Worm (Caenorhabditis elegans) whole organism, young adult: ENCODE measurements around the gene K11H3.2.

Experiments
- B0019.2 ChIP-seq: fragments of 200-800 bp; sonication (Bioruptor generic); conservative IDR thresholded peaks from 2 replicates; pipeline ENCODE4 v1.3.6; 2022; ENCODE audit warnings: missing genetic modification reagents, missing genetic modification characterization, missing compliant biosample characterization
- B0336.3 ChIP-seq: fragments of 200-800 bp; sonication (Bioruptor generic); IDR thresholded peaks from 2 replicates; pipeline ENCODE4 v1.3.6; 2022; ENCODE audit warnings: missing genetic modification characterization, missing compliant biosample characterization
- F10E7.11 ChIP-seq: sonication (generic microtip); optimal IDR thresholded peaks from 2 replicates; lab custom pipeline; 2017; ENCODE audit warnings: mild to moderate bottlenecking, missing genetic modification characterization, moderate library complexity, missing compliant biosample characterization
- F55B11.4 ChIP-seq: sonication (generic microtip); optimal IDR thresholded peaks from 2 replicates; lab custom pipeline; 2016; ENCODE audit warnings: missing compliant biosample characterization, missing genetic modification characterization, borderline replicate concordance; ENCODE audit not compliant: insufficient read depth
- K11D2.4 ChIP-seq: fragments of 200-800 bp; sonication (Bioruptor generic); IDR thresholded peaks from 2 replicates; pipeline ENCODE4 v1.3.6; 2022; ENCODE audit warnings: missing genetic modification reagents, missing genetic modification characterization, missing compliant biosample characterization
- T07F8.4 ChIP-seq: sonication (generic microtip); optimal IDR thresholded peaks from 2 replicates; lab custom pipeline; 2016; ENCODE audit warnings: mild to moderate bottlenecking, missing genetic modification characterization, moderate library complexity, missing compliant biosample characterization
- Y53F4B.3 ChIP-seq: fragments of 200-800 bp; sonication (Bioruptor generic); IDR thresholded peaks from 2 replicates; pipeline ENCODE4 v1.3.6; 2022; ENCODE audit warnings: missing genetic modification reagents, missing genetic modification characterization, missing compliant biosample characterization
- Y53G8AR.9 ChIP-seq: fragments of 200-800 bp; sonication (Bioruptor generic); conservative IDR thresholded peaks from 2 replicates; pipeline ENCODE4 v1.3.6; 2022; ENCODE audit warnings: missing genetic modification reagents, missing genetic modification characterization, missing compliant biosample characterization
- Y56A3A.18 ChIP-seq: fragments of 200-800 bp; sonication (Bioruptor generic); IDR thresholded peaks from 2 replicates; pipeline ENCODE4 v1.3.6; 2022; ENCODE audit warnings: missing genetic modification reagents, missing genetic modification characterization, missing compliant biosample characterization
- Y79H2A.3 ChIP-seq: fragments of 200-800 bp; sonication (Bioruptor generic); conservative IDR thresholded peaks from 2 replicates; pipeline ENCODE4 v1.3.6; 2022; ENCODE audit warnings: missing genetic modification reagents, missing genetic modification characterization, missing compliant biosample characterization
- aptf-2 ChIP-seq: fragments of 200-800 bp; sonication (Bioruptor generic); conservative IDR thresholded peaks from 2 replicates; pipeline ENCODE4 v1.3.6; 2022; ENCODE audit warnings: missing genetic modification reagents, missing genetic modification characterization, missing compliant biosample characterization
- atf-7 ChIP-seq: sonication (generic microtip); optimal IDR thresholded peaks from 2 replicates; lab custom pipeline; 2017; ENCODE audit warnings: mild to moderate bottlenecking, missing genetic modification characterization, missing compliant biosample characterization
- athp-1 ChIP-seq: sonication (generic microtip); optimal IDR thresholded peaks from 2 replicates; lab custom pipeline; 2017; ENCODE audit warnings: mild to moderate bottlenecking, missing genetic modification characterization, missing compliant biosample characterization
- attf-5 ChIP-seq: fragments of 200-800 bp; sonication (Bioruptor generic); optimal IDR thresholded peaks from 2 replicates; lab custom pipeline; 2018; ENCODE audit warnings: mild to moderate bottlenecking, missing genetic modification characterization, missing compliant biosample characterization
- bed-2 ChIP-seq: fragments of 200-800 bp; sonication (Bioruptor generic); IDR thresholded peaks from 2 replicates; pipeline ENCODE4 v1.3.6; 2022; ENCODE audit warnings: missing genetic modification reagents, missing genetic modification characterization, missing compliant biosample characterization
- cebp-1 ChIP-seq, 2 experiments: fragments of 200-800 bp in 1 of 2; sonication (Bioruptor generic) in 1 of 2; sonication (generic microtip) in 1 of 2; IDR thresholded peaks in 1 of 2; optimal IDR thresholded peaks in 1 of 2; 2 replicates each; pipeline versions ENCODE4 v1.3.6 to Lab custom; 2017 to 2022; ENCODE audit warnings: missing compliant biosample characterization in 2 of 2, missing genetic modification characterization in 2 of 2, mild to moderate bottlenecking in 1 of 2, missing genetic modification reagents in 1 of 2, moderate library complexity in 1 of 2
- ceh-58 ChIP-seq: fragments of 200-800 bp; sonication (Bioruptor generic); IDR thresholded peaks from 2 replicates; pipeline ENCODE4 v1.3.6; 2022; ENCODE audit warnings: missing genetic modification characterization, missing compliant biosample characterization
- ceh-79 ChIP-seq: sonication (generic microtip); optimal IDR thresholded peaks from 2 replicates; lab custom pipeline; 2017; ENCODE audit warnings: mild to moderate bottlenecking, missing genetic modification characterization, missing compliant biosample characterization
- ceh-91 ChIP-seq: fragments of 200-800 bp; sonication (Bioruptor generic); IDR thresholded peaks from 2 replicates; pipeline ENCODE4 v1.3.6; 2022; ENCODE audit warnings: missing genetic modification reagents, missing genetic modification characterization, missing compliant biosample characterization
- him-1 ChIP-seq: sonication (generic microtip); optimal IDR thresholded peaks from 2 replicates; lab custom pipeline; 2016; ENCODE audit warnings: missing genotype, missing genetic modification reagents, missing genetic modification characterization, missing compliant biosample characterization
- hlh-26 ChIP-seq: fragments of 200-800 bp; sonication (Bioruptor generic); conservative IDR thresholded peaks from 2 replicates; pipeline ENCODE4 v1.3.6; 2022; ENCODE audit warnings: missing genetic modification reagents, missing genetic modification characterization, missing compliant biosample characterization
- hmg-1.2 ChIP-seq: fragments of 200-800 bp; sonication (Bioruptor generic); IDR thresholded peaks from 2 replicates; pipeline ENCODE4 v1.3.6; 2022; ENCODE audit warnings: missing genetic modification reagents, missing genetic modification characterization, missing compliant biosample characterization
- hrde-1 ChIP-seq: sonication (generic microtip); optimal IDR thresholded peaks from 2 replicates; lab custom pipeline; 2016; ENCODE audit warnings: missing genetic modification characterization, mild to moderate bottlenecking, missing compliant biosample characterization, moderate library complexity, missing genotype, missing genetic modification reagents, borderline replicate concordance
- hsf-1 ChIP-seq: fragments of 200-800 bp; sonication (Bioruptor generic); IDR thresholded peaks from 2 replicates; pipeline ENCODE4 v1.3.6; 2022; ENCODE audit warnings: missing genetic modification reagents, missing genetic modification characterization, missing compliant biosample characterization
- lin-35 ChIP-seq, 3 experiments: fragments of 150-350 bp in 2 of 3; sonication (generic microtip) in 1 of 3; optimal IDR thresholded peaks; 2 replicates each; lab custom pipeline; 2014 to 2018; ENCODE audit warnings: missing biosample characterization in 3 of 3, missing genetic modification characterization in 3 of 3, missing genetic modification reagents in 3 of 3
- madf-3 ChIP-seq: fragments of 200-800 bp; sonication (Bioruptor generic); IDR thresholded peaks from 2 replicates; pipeline ENCODE4 v1.3.6; 2022; ENCODE audit warnings: missing genetic modification reagents, missing genetic modification characterization, missing compliant biosample characterization
- madf-8 ChIP-seq: fragments of 200-800 bp; sonication (Bioruptor generic); conservative IDR thresholded peaks from 2 replicates; pipeline ENCODE4 v1.3.6; 2022; ENCODE audit warnings: missing genetic modification reagents, missing genetic modification characterization, missing compliant biosample characterization
- nfya-1 ChIP-seq: sonication (generic microtip); optimal IDR thresholded peaks from 2 replicates; lab custom pipeline; 2017; ENCODE audit warnings: antibody characterized with exemption, missing compliant biosample characterization, missing genetic modification characterization, borderline replicate concordance; ENCODE audit not compliant: insufficient read depth
- nhr-179 ChIP-seq: sonication (generic microtip); optimal IDR thresholded peaks from 2 replicates; lab custom pipeline; 2016; ENCODE audit warnings: mild to moderate bottlenecking, missing genetic modification characterization, missing compliant biosample characterization
- pbrm-1 ChIP-seq: fragments of 200-800 bp; sonication (Bioruptor generic); IDR thresholded peaks from 2 replicates; pipeline ENCODE4 v1.3.6; 2022; ENCODE audit warnings: missing genetic modification reagents, missing genetic modification characterization, missing compliant biosample characterization
- pha-4 ChIP-seq: fragments of 150-350 bp; sonication (generic microtip); optimal IDR thresholded peaks from 2 replicates; lab custom pipeline; 2014; ENCODE audit warnings: missing biosample characterization, missing genetic modification reagents, missing genetic modification characterization
- rcor-1 ChIP-seq: fragments of 200-800 bp; sonication (Bioruptor generic); IDR thresholded peaks from 2 replicates; pipeline ENCODE4 v1.3.6; 2022; ENCODE audit warnings: missing genetic modification reagents, missing genetic modification characterization, missing compliant biosample characterization
- snpc-3.4 ChIP-seq: sonication (generic microtip); optimal IDR thresholded peaks from 2 replicates; lab custom pipeline; 2017; ENCODE audit warnings: missing genetic modification characterization, mild to moderate bottlenecking, missing compliant biosample characterization, antibody characterized with exemption, moderate library complexity, missing genotype, missing genetic modification reagents
- xnd-1 ChIP-seq: sonication (generic microtip); optimal IDR thresholded peaks from 2 replicates; lab custom pipeline; 2016; ENCODE audit warnings: missing genotype, missing genetic modification reagents, missing genetic modification characterization, missing compliant biosample characterization
- ztf-18 ChIP-seq: sonication (generic microtip); optimal IDR thresholded peaks from 2 replicates; lab custom pipeline; 2016; ENCODE audit warnings: missing genotype, mild to moderate bottlenecking, missing genetic modification characterization, missing compliant biosample characterization
- ztf-3 ChIP-seq: fragments of 200-800 bp; sonication (Bioruptor generic); optimal IDR thresholded peaks from 2 replicates; lab custom pipeline; 2018; ENCODE audit warnings: mild to moderate bottlenecking, missing genetic modification characterization, missing compliant biosample characterization

The K11H3.2 gene

DNA sequence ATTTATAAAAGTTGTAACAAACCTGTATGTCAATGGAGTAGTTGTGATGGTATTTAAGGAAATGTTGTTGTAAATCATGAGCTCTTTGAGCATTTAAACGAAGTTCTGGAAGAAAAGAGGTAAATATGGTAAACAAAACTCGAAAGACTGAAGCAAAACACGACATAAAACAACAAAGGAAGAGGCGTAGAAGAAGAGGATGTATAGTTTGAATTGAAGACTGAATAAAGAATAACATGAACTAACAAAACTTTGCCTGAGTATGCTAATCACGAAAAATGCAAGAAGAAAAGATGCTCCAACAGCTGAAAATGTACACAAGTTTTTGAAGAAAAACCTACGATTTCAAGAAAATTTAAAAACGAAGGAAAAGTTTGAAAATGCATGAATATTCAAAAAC, 24.8 kb downstream of the K11H3.2 start, which contains the start of gene ZK757.1:
Gene ZK757.1 (minus strand): TSS at position 101 of the 400 bp plus-strand sequence.
- TF ChIP-seq pbrm-1 (GFP tag; lab: Robert Waterston, UW) (no peak), cebp-1 (GFP tag; IDR thresholded peaks at IDR 0.05; lab: Robert Waterston, UW) (no peak), cebp-1 (tag; optimal IDR thresholded peaks at IDR 0.05; lab: Kevin White, UChicago) (no peak), ceh-91 (GFP tag; lab: Robert Waterston, UW) (no peak)

DNA sequence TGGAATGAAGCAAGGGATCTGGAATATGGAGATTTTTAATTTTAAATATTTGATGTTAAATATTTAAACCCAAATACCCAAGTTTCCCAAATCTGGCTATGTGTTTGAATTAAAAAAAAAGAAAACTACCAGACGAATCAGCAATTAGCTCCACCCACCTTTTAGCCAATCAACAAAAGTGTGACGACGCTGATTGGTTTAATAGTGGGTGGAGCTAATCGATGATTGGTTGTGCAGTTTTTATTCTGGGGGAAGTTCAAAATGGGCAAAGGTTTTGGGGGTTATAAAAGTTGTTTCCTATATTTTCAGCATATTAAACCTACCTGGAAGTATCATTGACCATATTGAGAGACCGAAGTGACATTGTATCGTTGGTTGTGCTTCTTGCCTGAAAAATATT, 28.3 kb downstream of the K11H3.2 start:
- TF ChIP-seq ceh-58 (GFP tag; lab: Robert Waterston, UW), result no peak
- TF ChIP-seq attf-5 (GFP tag; lab: Kevin White, UChicago), result no peak
- no peak for TF ChIP-seq T07F8.4 (tag; lab: Kevin White, UChicago)
- no peak for TF ChIP-seq B0019.2 (GFP tag; lab: Robert Waterston, UW)
- TF ChIP-seq Y53F4B.3 (GFP tag; lab: Robert Waterston, UW), result no peak
- TF ChIP-seq B0336.3 (GFP tag; lab: Robert Waterston, UW), result no peak
- TF ChIP-seq him-1 (tag; lab: Kevin White, UChicago), result no peak
- no peak for TF ChIP-seq aptf-2 (GFP tag; lab: Robert Waterston, UW)
- TF ChIP-seq F10E7.11, result no peak
- TF ChIP-seq nfya-1 (tag; lab: Kevin White, UChicago), result no peak
- TF ChIP-seq ztf-3, result no peak
- no peak for TF ChIP-seq madf-3
- TF ChIP-seq Y56A3A.18 (GFP tag; lab: Robert Waterston, UW), result no peak
- TF ChIP-seq hrde-1, result no peak
- TF ChIP-seq Y79H2A.3 (GFP tag; lab: Robert Waterston, UW), result no peak
- TF ChIP-seq athp-1 (tag; lab: Kevin White, UChicago), result no peak
- TF ChIP-seq K11D2.4 (GFP tag; lab: Robert Waterston, UW), result no peak

DNA sequence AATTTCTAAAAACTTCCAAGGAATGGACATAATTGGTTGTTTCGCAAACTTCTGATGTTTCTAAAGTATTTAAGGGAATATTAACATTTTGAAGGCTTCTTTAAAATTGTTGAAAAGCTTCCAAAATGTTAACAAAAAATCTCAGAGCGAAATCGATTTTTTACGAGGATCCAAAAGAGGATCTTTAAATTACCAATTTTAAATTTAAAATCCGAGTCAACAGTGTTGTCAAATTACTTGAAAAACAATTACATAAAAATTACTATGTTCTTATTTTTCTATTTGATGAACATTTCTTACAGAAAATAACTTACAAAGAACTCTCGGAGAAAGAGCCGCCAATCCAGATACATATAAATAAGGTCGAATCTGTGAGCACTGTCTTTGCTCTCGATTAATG, 30.8 kb downstream of the K11H3.2 start, which contains the start of gene ZK757.10:
Gene ZK757.10 (plus strand): TSS at position 301 of the 400 bp plus-strand sequence.
- TF ChIP-seq madf-3, result no peak
- TF ChIP-seq rcor-1 (GFP tag; lab: Robert Waterston, UW), result no peak

DNA sequence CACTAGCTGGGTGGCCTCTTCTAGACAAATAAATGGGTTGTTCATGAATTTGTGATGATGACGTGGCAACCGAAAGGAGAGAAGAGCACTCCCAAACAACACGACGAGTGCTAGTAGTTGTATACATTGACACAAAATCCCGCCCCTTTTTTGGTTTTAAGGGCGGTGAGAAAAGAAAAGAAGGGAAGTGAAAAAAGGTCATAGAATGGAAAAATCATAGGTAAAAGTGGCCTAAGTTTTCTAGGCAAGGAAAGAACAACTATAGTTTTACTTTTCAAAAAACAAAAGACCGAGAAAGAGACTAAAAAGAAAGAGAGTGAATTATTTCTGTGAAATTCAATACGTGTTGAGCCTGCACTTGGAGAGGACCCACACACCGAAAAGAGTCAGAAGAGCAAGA, 32.6 kb downstream of the K11H3.2 start, which contains the start of gene ZK757.2:
Gene ZK757.2 (minus strand): TSS at position 101 of the 400 bp plus-strand sequence.
- TF ChIP-seq hrde-1, result no peak
- no peak for TF ChIP-seq aptf-2 (GFP tag; lab: Robert Waterston, UW)
- no peak for TF ChIP-seq nhr-179 (tag; lab: Kevin White, UChicago)
- TF ChIP-seq xnd-1 (tag; lab: Kevin White, UChicago), result no peak
- no peak for TF ChIP-seq F55B11.4 (tag; lab: Kevin White, UChicago)
- TF ChIP-seq hlh-26, result no peak
- no peak for TF ChIP-seq atf-7 (tag; lab: Kevin White, UChicago)
- TF ChIP-seq snpc-3.4, result no peak
- no peak for TF ChIP-seq bed-2 (GFP tag; lab: Robert Waterston, UW)
- TF ChIP-seq ceh-79 (tag; lab: Kevin White, UChicago), result no peak
- no peak for TF ChIP-seq lin-35 (GFP tag; optimal IDR thresholded peaks at IDR 0.05; lab: Kevin White, UChicago)
- no peak for TF ChIP-seq hsf-1 (GFP tag; lab: Robert Waterston, UW)
- no peak for TF ChIP-seq Y53G8AR.9 (GFP tag; lab: Robert Waterston, UW)
- no peak for TF ChIP-seq ztf-18 (tag; lab: Kevin White, UChicago)
- no peak for TF ChIP-seq Y79H2A.3 (GFP tag; lab: Robert Waterston, UW)
- TF ChIP-seq pha-4, result no peak
- TF ChIP-seq madf-8 (GFP tag; lab: Robert Waterston, UW), result no peak
- no peak for TF ChIP-seq hmg-1.2 (GFP tag; lab: Robert Waterston, UW)
